Worm (Caenorhabditis elegans) whole organism, mixed stage, embryonic: ENCODE data around the gene btb-19.

Source experiments
- bed-3 ChIP-seq: fragments of 200-800 bp; sonication (Bioruptor generic); optimal IDR thresholded peaks from 3 replicates; lab custom pipeline; 2018; ENCODE audit warnings: mild to moderate bottlenecking, missing genetic modification characterization, moderate library complexity, missing compliant biosample characterization
- blmp-1 ChIP-seq: fragments of 150-350 bp; optimal IDR thresholded peaks from 2 replicates; lab custom pipeline; 2014; ENCODE audit warnings: missing biosample characterization, missing genetic modification characterization
- elt-1 ChIP-seq: sonication (generic microtip); optimal IDR thresholded peaks from 2 replicates; lab custom pipeline; 2017; ENCODE audit warnings: missing genetic modification characterization, mild to moderate bottlenecking, missing compliant biosample characterization, antibody characterized with exemption, moderate library complexity, borderline replicate concordance; ENCODE audit not compliant: insufficient read depth
- elt-3 ChIP-seq: fragments of 150-350 bp; optimal IDR thresholded peaks from 2 replicates; lab custom pipeline; 2014; ENCODE audit warnings: missing biosample characterization, missing genetic modification characterization
- mab-5 ChIP-seq: fragments of 150-350 bp; optimal IDR thresholded peaks from 2 replicates; lab custom pipeline; 2014; ENCODE audit warnings: missing biosample characterization, missing genetic modification characterization
- mep-1 ChIP-seq: fragments of 150-350 bp; optimal IDR thresholded peaks from 2 replicates; lab custom pipeline; 2017; ENCODE audit warnings: missing biosample characterization, missing genetic modification reagents, missing genetic modification characterization, inconsistent platforms
- nhr-12 ChIP-seq: fragments of 150-350 bp; optimal IDR thresholded peaks from 2 replicates; lab custom pipeline; 2014; ENCODE audit warnings: missing biosample characterization, missing genetic modification characterization
- nhr-237 ChIP-seq: fragments of 150-350 bp; optimal IDR thresholded peaks from 2 replicates; lab custom pipeline; 2014; ENCODE audit warnings: missing biosample characterization, missing genetic modification characterization
- nhr-28 ChIP-seq: fragments of 150-350 bp; optimal IDR thresholded peaks from 2 replicates; lab custom pipeline; 2014; ENCODE audit warnings: missing biosample characterization, missing genetic modification characterization
- nhr-76 ChIP-seq: sonication (generic microtip); optimal IDR thresholded peaks from 2 replicates; lab custom pipeline; 2017; ENCODE audit warnings: missing biosample characterization, missing genetic modification characterization
- pha-4 ChIP-seq: fragments of 150-350 bp; optimal IDR thresholded peaks from 2 replicates; lab custom pipeline; 2018; ENCODE audit warnings: missing biosample characterization, missing genetic modification reagents, missing genetic modification characterization
- unc-39 ChIP-seq: fragments of 150-350 bp; optimal IDR thresholded peaks from 2 replicates; lab custom pipeline; 2014; ENCODE audit warnings: missing biosample characterization, missing genetic modification characterization
- unc-62 ChIP-seq: fragments of 150-350 bp; optimal IDR thresholded peaks from 2 replicates; lab custom pipeline; 2014; ENCODE audit warnings: missing biosample characterization, missing genetic modification reagents, missing genetic modification characterization
- ztf-11 ChIP-seq: fragments of 150-350 bp; optimal IDR thresholded peaks from 2 replicates; lab custom pipeline; 2014; ENCODE audit warnings: missing biosample characterization, missing genetic modification characterization

DNA sequence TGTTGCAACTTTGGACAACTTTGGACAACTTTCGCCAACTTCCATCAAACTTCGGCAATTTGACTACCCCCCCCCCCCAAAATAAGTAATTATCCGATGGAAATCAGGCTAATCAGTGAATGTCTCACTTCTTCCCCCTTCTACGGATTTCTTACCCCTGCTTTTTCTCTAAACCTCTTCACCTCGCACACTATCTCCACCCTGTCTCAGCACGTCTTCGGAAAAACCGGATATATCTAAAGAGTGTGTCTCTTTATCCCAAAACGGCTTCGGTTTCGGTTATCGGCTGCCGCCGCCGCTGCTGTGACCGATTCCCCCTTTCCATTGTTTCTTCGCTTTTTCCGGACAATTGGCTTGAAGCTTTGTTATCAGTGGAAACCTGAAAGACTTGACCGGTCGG is 45.9 kb upstream of the btb-19 start:
- no peak for TF ChIP-seq unc-62 (GFP tag; lab: Kevin White, UChicago)
- no peak for TF ChIP-seq mep-1 (tag; lab: Kevin White, UChicago)
- TF ChIP-seq nhr-237 (tag; lab: Kevin White, UChicago) = no peak
- no peak for TF ChIP-seq ztf-11 (tag; lab: Kevin White, UChicago)
- no peak for TF ChIP-seq elt-1
- no peak for TF ChIP-seq bed-3 (GFP tag; lab: Kevin White, UChicago)
- no peak for TF ChIP-seq nhr-28 (tag; lab: Kevin White, UChicago)
- TF ChIP-seq pha-4 (tag; lab: Kevin White, UChicago) = no peak
- no peak for TF ChIP-seq unc-39 (tag; lab: Kevin White, UChicago)
- no peak for TF ChIP-seq elt-3 (tag; lab: Kevin White, UChicago)
- no peak for TF ChIP-seq nhr-76 (tag; lab: Kevin White, UChicago)
- TF ChIP-seq mab-5 = no peak
- TF ChIP-seq blmp-1 (tag; lab: Kevin White, UChicago) = no peak
- no peak for TF ChIP-seq nhr-12 (tag; lab: Kevin White, UChicago)
